Fruit fly (Drosophila melanogaster): Measurements from ENCODE around the gene brv1.
"Not testable (repeated sequence)": the region's sequence is repeated elsewhere in the genome, so short reads cannot be mapped to it uniquely, and the experiment has no call there.

brv1 gene

dm6 chr3L:19472128-19472527 lies 14.2 kb downstream of the brv1 start, which contains the start of the genes 825-Oak and CG12519:
Gene 825-Oak (minus strand): TSS chr3L:19472228.
Gene CG12519 (plus strand): TSS chr3L:19472491.
- not testable (repeated sequence) for TF ChIP-seq Dfd, Sp1, brk (GFP tag; optimal IDR thresholded peaks at IDR 0.05)

dm6 chr3L:19466979-19467378 lies 19.3 kb downstream of the brv1 start, which contains the start of the genes CG14096 and CG32214:
Gene CG14096 (minus strand): TSS chr3L:19467079.
Gene CG32214 (plus strand): TSS chr3L:19467346.
- not testable (repeated sequence) for TF ChIP-seq brk (GFP tag; optimal IDR thresholded peaks at IDR 0.05); sage (GFP tag; optimal IDR thresholded peaks at IDR 0.05); Myc (optimal IDR thresholded peaks at IDR 0.05)

dm6 chr3L:19464659-19465058 lies 21.6 kb downstream of the brv1 start, which contains the start of gene CG14095:
Gene CG14095 (minus strand): TSS chr3L:19464759.
- TF ChIP-seq OdsH (GFP tag; optimal IDR thresholded peaks at IDR 0.05): no peak
- no peak for TF ChIP-seq dl (GFP tag; optimal IDR thresholded peaks at IDR 0.05; ENCODE audit: insufficient read depth in 1 of 2, partially characterized antibody in 2 of 2)

- TF ChIP-seq Sp1 (GFP tag; optimal IDR thresholded peaks at IDR 0.05) (no peak), brk (GFP tag; optimal IDR thresholded peaks at IDR 0.05) (no peak), Dfd (GFP tag; optimal IDR thresholded peaks at IDR 0.05) (no peak), tai (GFP tag; optimal IDR thresholded peaks at IDR 0.05) (no peak), dmrt93B (GFP tag; optimal IDR thresholded peaks at IDR 0.05) (peak; percentile 21), dsf (GFP tag; optimal IDR thresholded peaks at IDR 0.05; ENCODE audit: borderline replicate concordance) (no peak), usp (GFP tag; optimal IDR thresholded peaks at IDR 0.05) (no peak), Rel (GFP tag; optimal IDR thresholded peaks at IDR 0.05) (no peak), Rel (tag; optimal IDR thresholded peaks at IDR 0.05) (no peak), OdsH (GFP tag; optimal IDR thresholded peaks at IDR 0.05) (no peak), CrebA (GFP tag; optimal IDR thresholded peaks at IDR 0.05; ENCODE audit: borderline replicate concordance) (no peak), Dif (GFP tag; optimal IDR thresholded peaks at IDR 0.05; ENCODE audit: partially characterized antibody) (no peak), CG32264 (GFP tag; optimal IDR thresholded peaks at IDR 0.05) (no peak), jim (GFP tag; optimal IDR thresholded peaks at IDR 0.05) (no peak), Hr78 (GFP tag; optimal IDR thresholded peaks at IDR 0.05) (no peak), N (GFP tag; optimal IDR thresholded peaks at IDR 0.05) (peak; percentile 26), HLH106 (tag; optimal IDR thresholded peaks at IDR 0.05) (peak; percentile 9), br (GFP tag; optimal IDR thresholded peaks at IDR 0.05) (no peak), Mio (GFP tag; optimal IDR thresholded peaks at IDR 0.05) (no peak), Jra (GFP tag; optimal IDR thresholded peaks at IDR 0.05) (no peak)
Measured at dm6 chr3L:19446394-19447349, 39.6 kb downstream of the brv1 start, which contains the start of the genes CG33062 and Chd3. Gene CG33062 (minus strand): TSS chr3L:19446444. Gene Chd3 (plus strand): TSS chr3L:19447173.

- TF ChIP-seq Abd-B (GFP tag; optimal IDR thresholded peaks at IDR 0.05): no peak
- TF ChIP-seq HLH106 (tag; optimal IDR thresholded peaks at IDR 0.05): peak; percentile 20
- no peak for TF ChIP-seq psq (GFP tag; optimal IDR thresholded peaks at IDR 0.05)
- TF ChIP-seq Mio (GFP tag; optimal IDR thresholded peaks at IDR 0.05): no peak
- TF ChIP-seq lola (GFP tag; optimal IDR thresholded peaks at IDR 0.05): no peak
- TF ChIP-seq foxo (GFP tag; optimal IDR thresholded peaks at IDR 0.05): peak in 1 of 2 experiments; percentile 47
- TF ChIP-seq dsf (GFP tag; optimal IDR thresholded peaks at IDR 0.05; ENCODE audit: borderline replicate concordance): no peak
- no peak for TF ChIP-seq Jra (GFP tag; optimal IDR thresholded peaks at IDR 0.05)
- TF ChIP-seq Vsx2 (GFP tag; optimal IDR thresholded peaks at IDR 0.05; ENCODE audit: partially characterized antibody): no peak
- TF ChIP-seq Myc (optimal IDR thresholded peaks at IDR 0.05): no peak
- no peak for TF ChIP-seq CG32264 (GFP tag; optimal IDR thresholded peaks at IDR 0.05)
- TF ChIP-seq br (GFP tag; optimal IDR thresholded peaks at IDR 0.05): peak; percentile 36
- peak; percentile 28 for TF ChIP-seq ey (GFP tag; optimal IDR thresholded peaks at IDR 0.05)
- TF ChIP-seq woc (GFP tag; optimal IDR thresholded peaks at IDR 0.05): no peak
- TF ChIP-seq sv (GFP tag; optimal IDR thresholded peaks at IDR 0.05): no peak
- TF ChIP-seq sage (GFP tag; optimal IDR thresholded peaks at IDR 0.05): no peak
- no peak for TF ChIP-seq N (GFP tag; optimal IDR thresholded peaks at IDR 0.05)
- no peak for TF ChIP-seq Hnf4 (GFP tag; optimal IDR thresholded peaks at IDR 0.05)
- peak; percentile 34 for TF ChIP-seq rgr (GFP tag; optimal IDR thresholded peaks at IDR 0.05)
- TF ChIP-seq h (GFP tag; optimal IDR thresholded peaks at IDR 0.05): peak; percentile 38
- peak; percentile 29 for TF ChIP-seq fru (GFP tag; optimal IDR thresholded peaks at IDR 0.05)
- no peak for TF ChIP-seq Hr78 (GFP tag; optimal IDR thresholded peaks at IDR 0.05)
- TF ChIP-seq usp (GFP tag; optimal IDR thresholded peaks at IDR 0.05): no peak
- no peak for TF ChIP-seq GATAd (GFP tag; optimal IDR thresholded peaks at IDR 0.05)
- no peak for TF ChIP-seq Sp1 (GFP tag; optimal IDR thresholded peaks at IDR 0.05)
- no peak for TF ChIP-seq CG9705 (GFP tag; optimal IDR thresholded peaks at IDR 0.05)
- TF ChIP-seq Dif (GFP tag; optimal IDR thresholded peaks at IDR 0.05; ENCODE audit: partially characterized antibody): no peak
- TF ChIP-seq dmrt93B (GFP tag; optimal IDR thresholded peaks at IDR 0.05): no peak
Measured at dm6 chr3L:19444092-19444491, 42.2 kb downstream of the brv1 start.

Measured in whole organism, wandering third instar larva.